Worm (Caenorhabditis elegans) whole organism, late embryonic: Measurements from ENCODE around the gene atg-7.

Source experiments
- K02D7.2 ChIP-seq: sonication (generic microtip); optimal IDR thresholded peaks from 2 replicates; lab custom pipeline; 2017; ENCODE audit warnings: mild to moderate bottlenecking, missing genetic modification characterization, missing compliant biosample characterization
- ceh-2 ChIP-seq: sonication (generic microtip); optimal IDR thresholded peaks from 2 replicates; lab custom pipeline; 2016; ENCODE audit warnings: missing genotype, missing genetic modification characterization, missing compliant biosample characterization
- elt-2 ChIP-seq: sonication (generic microtip); optimal IDR thresholded peaks from 2 replicates; lab custom pipeline; 2016; ENCODE audit warnings: missing genetic modification reagents, missing genetic modification characterization, missing compliant biosample characterization
- hlh-30 ChIP-seq: sonication (generic microtip); optimal IDR thresholded peaks from 2 replicates; lab custom pipeline; 2017; ENCODE audit warnings: antibody characterized with exemption, missing genetic modification characterization, missing compliant biosample characterization; ENCODE audit not compliant: insufficient read depth
- lim-6 ChIP-seq: sonication (generic microtip); optimal IDR thresholded peaks from 2 replicates; lab custom pipeline; 2016; ENCODE audit warnings: missing genetic modification characterization, missing compliant biosample characterization
- nfya-1 ChIP-seq: sonication (generic microtip); optimal IDR thresholded peaks from 2 replicates; lab custom pipeline; 2017; ENCODE audit warnings: missing genetic modification characterization, mild to moderate bottlenecking, missing compliant biosample characterization, antibody characterized with exemption, moderate library complexity
- nhr-11 ChIP-seq: fragments of 150-350 bp; optimal IDR thresholded peaks from 2 replicates; lab custom pipeline; 2014; ENCODE audit warnings: missing biosample characterization, missing genetic modification characterization
- pat-9 ChIP-seq: fragments of 200-800 bp; sonication (Bioruptor generic); optimal IDR thresholded peaks from 2 replicates; lab custom pipeline; 2018; ENCODE audit warnings: mild to moderate bottlenecking, missing genetic modification characterization, moderate library complexity, missing compliant biosample characterization
- pha-4 ChIP-seq: fragments of 150-350 bp; optimal IDR thresholded peaks from 2 replicates; lab custom pipeline; 2018; ENCODE audit warnings: missing biosample characterization, missing genetic modification reagents, missing genetic modification characterization
- pqm-1 ChIP-seq: sonication (generic microtip); optimal IDR thresholded peaks from 2 replicates; lab custom pipeline; 2016; ENCODE audit warnings: missing genetic modification characterization, missing compliant biosample characterization
- ref-2 ChIP-seq: sonication (generic microtip); optimal IDR thresholded peaks from 2 replicates; lab custom pipeline; 2016; ENCODE audit warnings: missing genetic modification characterization, missing compliant biosample characterization
- unc-86 ChIP-seq: sonication (generic microtip); optimal IDR thresholded peaks from 2 replicates; lab custom pipeline; 2016; ENCODE audit warnings: missing genetic modification characterization, missing compliant biosample characterization

DNA sequence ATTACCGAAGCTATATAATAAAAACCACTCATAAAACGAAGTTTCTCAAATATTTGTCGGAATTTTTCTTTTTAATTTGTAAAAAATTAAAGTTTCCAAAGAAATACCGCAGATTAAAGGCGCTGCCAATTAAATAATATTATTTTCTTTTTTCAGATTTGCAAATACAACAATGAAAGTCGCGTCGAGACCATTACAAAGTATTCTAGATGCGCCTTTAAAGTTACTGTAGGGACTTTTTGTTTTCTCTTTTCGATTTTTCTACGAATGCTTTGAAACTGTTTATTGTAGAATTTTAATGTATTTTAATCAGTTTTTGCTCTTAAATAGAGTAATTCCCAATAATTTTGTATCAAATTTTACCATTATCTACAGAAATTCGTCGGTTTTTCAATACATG, 42.6 kb downstream of the atg-7 start:
- TF ChIP-seq pqm-1 (tag; lab: Kevin White, UChicago) = no peak
- TF ChIP-seq ceh-2 = no peak
- TF ChIP-seq hlh-30 = no peak
- TF ChIP-seq nfya-1 (tag; lab: Kevin White, UChicago) = no peak
- no peak for TF ChIP-seq lim-6 (tag; lab: Kevin White, UChicago)
- no peak for TF ChIP-seq pat-9 (tag; lab: Kevin White, UChicago)
- TF ChIP-seq pha-4 (tag; lab: Kevin White, UChicago) = no peak
- no peak for TF ChIP-seq K02D7.2 (tag; lab: Kevin White, UChicago)
- no peak for TF ChIP-seq elt-2 (tag; lab: Kevin White, UChicago)
- no peak for TF ChIP-seq unc-86 (tag; lab: Kevin White, UChicago)
- no peak for TF ChIP-seq ref-2
- TF ChIP-seq nhr-11 (tag; lab: Kevin White, UChicago) = no peak
